Worm (Caenorhabditis elegans): Measurements from ENCODE around the gene srj-52.
A peak's percentile ranks its signal among the peaks of the same experiment; 100 is the strongest.

Gene srj-52

DNA sequence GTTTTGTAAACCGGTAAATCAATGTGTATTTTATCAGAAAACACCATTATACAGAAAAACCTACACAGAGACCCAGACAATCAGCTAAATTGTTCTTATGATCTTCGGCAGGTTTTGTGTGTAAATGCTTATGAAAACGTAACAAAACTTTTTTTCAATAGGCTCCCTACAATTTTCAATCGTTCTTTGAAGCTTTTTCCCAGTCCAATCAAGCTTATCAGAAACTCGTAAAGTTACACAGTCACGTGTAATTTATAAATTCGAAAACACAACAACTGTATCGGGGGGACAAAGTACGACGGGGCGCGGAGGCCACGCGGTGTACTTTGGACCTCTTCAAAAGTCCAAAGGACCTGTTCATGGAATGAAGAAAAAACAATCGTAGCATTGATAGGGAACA is 34.4 kb upstream of the srj-52 start (continued):
- TF ChIP-seq hmg-20 (GFP tag; IDR thresholded peaks at IDR 0.05) (no peak), bed-1 (GFP tag; IDR thresholded peaks at IDR 0.05) (no peak), B0336.3 (GFP tag; IDR thresholded peaks at IDR 0.05) (no peak; the same call in 1 of the 2 replicates), nfya-1 (tag; optimal IDR thresholded peaks at IDR 0.05; ENCODE audit: borderline replicate concordance, insufficient read depth) (no peak), bed-2 (GFP tag; IDR thresholded peaks at IDR 0.05) (no peak), him-1 (tag; optimal IDR thresholded peaks at IDR 0.05) (no peak), tbp1 (GFP tag; optimal IDR thresholded peaks at IDR 0.05) (peak; percentile 51), sdz-38 (tag; optimal IDR thresholded peaks at IDR 0.05) (no peak), F22D6.2 (tag; optimal IDR thresholded peaks at IDR 0.05) (no peak), mxl-1 (tag; optimal IDR thresholded peaks at IDR 0.05) (no peak), F55B11.4 (tag; optimal IDR thresholded peaks at IDR 0.05; ENCODE audit: borderline replicate concordance, insufficient read depth) (no peak), rcor-1 (GFP tag; IDR thresholded peaks at IDR 0.05) (no peak), F57A8.1 (GFP tag; optimal IDR thresholded peaks at IDR 0.05) (no peak), somi-1 (GFP tag; optimal IDR thresholded peaks at IDR 0.05) (peak; percentile 25), Y79H2A.3 (GFP tag; conservative IDR thresholded peaks at IDR 0.05) (no peak), ama-1 (optimal IDR thresholded peaks at IDR 0.05) (no peak), ama-1 (GFP tag; optimal IDR thresholded peaks at IDR 0.05) (no peak), cebp-1 (GFP tag; IDR thresholded peaks at IDR 0.05) (peak; percentile 37; the same call in 1 of the 2 replicates), cebp-1 (tag; optimal IDR thresholded peaks at IDR 0.05) (peak; percentile 71), F23B12.7 (tag; optimal IDR thresholded peaks at IDR 0.05; ENCODE audit: insufficient read depth) (no peak), snpc-4 (GFP tag; optimal IDR thresholded peaks at IDR 0.05) (no peak), snpc-4 (tag; optimal IDR thresholded peaks at IDR 0.05) (no peak), ceh-79 (tag; optimal IDR thresholded peaks at IDR 0.05) (no peak), attf-5 (GFP tag; optimal IDR thresholded peaks at IDR 0.05) (peak; percentile 38), mel-28 (tag; optimal IDR thresholded peaks at IDR 0.05; ENCODE audit: borderline replicate concordance) (no peak), ztf-6 (GFP tag; IDR thresholded peaks at IDR 0.05) (no peak), K12H6.12 (tag; optimal IDR thresholded peaks at IDR 0.05) (no peak), unc-62 (GFP tag; optimal IDR thresholded peaks at IDR 0.05) (no peak), nfya-2 (GFP tag; IDR thresholded peaks at IDR 0.05) (no peak), ccch-3 (GFP tag; optimal IDR thresholded peaks at IDR 0.05) (no peak), nhr-179 (tag; optimal IDR thresholded peaks at IDR 0.05) (no peak), D2030.7 (GFP tag; IDR thresholded peaks at IDR 0.05) (no peak), B0035.1 (tag; optimal IDR thresholded peaks at IDR 0.05) (no peak), xnd-1 (tag; optimal IDR thresholded peaks at IDR 0.05) (no peak), B0019.2 (GFP tag; conservative IDR thresholded peaks at IDR 0.05) (no peak), athp-1 (tag; optimal IDR thresholded peaks at IDR 0.05) (no peak), lin-54 (GFP tag; optimal IDR thresholded peaks at IDR 0.05) (peak; percentile 11), lsl-1 (GFP tag; optimal IDR thresholded peaks at IDR 0.05) (no peak), lir-1 (GFP tag; conservative IDR thresholded peaks at IDR 0.05) (no peak), zfh-2 (GFP tag; conservative IDR thresholded peaks at IDR 0.05) (no peak), egl-18 (GFP tag; IDR thresholded peaks at IDR 0.05) (no peak), hlh-26 (GFP tag; conservative IDR thresholded peaks at IDR 0.05) (no peak), pbrm-1 (GFP tag; IDR thresholded peaks at IDR 0.05) (no peak), ekl-4 (GFP tag; IDR thresholded peaks at IDR 0.05) (no peak), nhr-80 (tag; optimal IDR thresholded peaks at IDR 0.05) (peak; percentile 54), aptf-3 (GFP tag; IDR thresholded peaks at IDR 0.05) (no peak), lin-26 (GFP tag; IDR thresholded peaks at IDR 0.05) (0 out of 2 replicates have a peak, but pooled peaks have one; percentile 24), ztf-22 (GFP tag; optimal IDR thresholded peaks at IDR 0.05) (peak; percentile 39), ztf-3 (GFP tag; optimal IDR thresholded peaks at IDR 0.05) (no peak), Y53G8AR.9 (GFP tag; conservative IDR thresholded peaks at IDR 0.05) (peak; percentile 68; the same call in 1 of the 2 replicates)

All from whole organism, young adult.